Fruit fly (Drosophila melanogaster) whole organism, prepupa: Measurements from ENCODE around the gene CCHa2.

ENCODE experiments used
- Blimp-1 ChIP-seq: fragments of 200-800 bp; sonication (Bioruptor generic); optimal IDR thresholded peaks from 3 replicates; lab custom pipeline; 2017; ENCODE audit warnings: missing biosample characterization, missing genetic modification characterization, mild to moderate bottlenecking, moderate library complexity, missing genetic modification reagents
- CG11294 ChIP-seq: fragments of 200-800 bp; sonication (Bioruptor generic); IDR thresholded peaks from 2 replicates; pipeline ENCODE4 v1.3.6; 2022; ENCODE audit warnings: missing biosample characterization, missing genetic modification characterization
- CG3919 ChIP-seq: fragments of 200-800 bp; sonication (Bioruptor generic); optimal IDR thresholded peaks from 3 replicates; lab custom pipeline; 2016; ENCODE audit warnings: missing biosample characterization, missing genetic modification characterization
- CG6276 ChIP-seq: fragments of 200-800 bp; sonication (Bioruptor generic); optimal IDR thresholded peaks from 2 replicates; lab custom pipeline; 2017; ENCODE audit warnings: missing biosample characterization, mild to moderate bottlenecking, missing genetic modification characterization
- CG8632 ChIP-seq: fragments of 200-800 bp; sonication (Bioruptor generic); optimal IDR thresholded peaks from 3 replicates; lab custom pipeline; 2016; ENCODE audit warnings: missing biosample characterization, missing genetic modification characterization
- Gug ChIP-seq: fragments of 200-800 bp; sonication (Bioruptor generic); IDR thresholded peaks from 2 replicates; pipeline ENCODE4 v1.3.6; 2022; ENCODE audit warnings: missing biosample characterization, missing genetic modification characterization
- Hr39 ChIP-seq: fragments of 200-800 bp; sonication (Bioruptor generic); optimal IDR thresholded peaks from 2 replicates; lab custom pipeline; 2016; ENCODE audit warnings: missing biosample characterization, missing genetic modification characterization
- Hr4 ChIP-seq: fragments of 200-800 bp; sonication (Bioruptor generic); optimal IDR thresholded peaks from 3 replicates; lab custom pipeline; 2016; ENCODE audit warnings: missing biosample characterization, missing genetic modification characterization
- Sox102F ChIP-seq: fragments of 200-800 bp; sonication (Bioruptor generic); optimal IDR thresholded peaks from 2 replicates; lab custom pipeline; 2016; ENCODE audit warnings: missing biosample characterization, mild to moderate bottlenecking, missing genetic modification characterization
- dac ChIP-seq: fragments of 200-800 bp; sonication (Bioruptor generic); optimal IDR thresholded peaks from 2 replicates; lab custom pipeline; 2017; ENCODE audit warnings: missing biosample characterization, mild to moderate bottlenecking, missing genetic modification characterization
- esn ChIP-seq: fragments of 200-800 bp; sonication (Bioruptor generic); optimal IDR thresholded peaks from 2 replicates; lab custom pipeline; 2016; ENCODE audit warnings: missing biosample characterization, mild to moderate bottlenecking, missing genetic modification characterization, moderate library complexity
- fkh ChIP-seq: fragments of 200-800 bp; sonication (Bioruptor generic); optimal IDR thresholded peaks from 3 replicates; lab custom pipeline; 2017; ENCODE audit warnings: missing biosample characterization, mild to moderate bottlenecking, missing genetic modification characterization, moderate library complexity
- net ChIP-seq: fragments of 200-800 bp; sonication (Bioruptor generic); optimal IDR thresholded peaks from 3 replicates; lab custom pipeline; 2016; ENCODE audit warnings: missing biosample characterization, missing genetic modification characterization

- TF ChIP-seq esn (GFP tag; lab: Kevin White, UChicago) (peak; percentile 7), Hr39 (GFP tag; lab: Kevin White, UChicago) (no peak), CG6276 (no peak), net (GFP tag; lab: Kevin White, UChicago) (no peak), Sox102F (GFP tag; lab: Kevin White, UChicago) (no peak), CG8632 (GFP tag; lab: Kevin White, UChicago) (peak; percentile 6), Blimp-1 (no peak), Gug (no peak), dac (GFP tag; lab: Kevin White, UChicago) (no peak), CG11294 (no peak), Hr4 (GFP tag; lab: Kevin White, UChicago) (peak; percentile 2), CG3919 (GFP tag; lab: Kevin White, UChicago) (no peak), fkh (GFP tag; lab: Kevin White, UChicago) (peak; percentile 68)
Measured at dm6 chr3R:13365665-13366414, 29.2 kb downstream of the CCHa2 start.
